Fruit fly (Drosophila melanogaster): ENCODE data around the gene CG34178.

The CG34178 gene

dm6 chr2L:4456539-4456994 is 22.9 kb downstream of the CG34178 start, which contains the start of gene Gs1l:
Gene Gs1l, minus strand, starts transcription at chr2L:4456807.
- no peak for TF ChIP-seq psq (optimal IDR thresholded peaks at IDR 0.05)
- no peak for TF ChIP-seq CG8478 (optimal IDR thresholded peaks at IDR 0.05)
- no peak for TF ChIP-seq pan (optimal IDR thresholded peaks at IDR 0.05)
- no peak for TF ChIP-seq Dll (optimal IDR thresholded peaks at IDR 0.05)
- no peak for TF ChIP-seq EcR (GFP tag; optimal IDR thresholded peaks at IDR 0.05)
- TF ChIP-seq usp (GFP tag; optimal IDR thresholded peaks at IDR 0.05), result no peak

DNA sequence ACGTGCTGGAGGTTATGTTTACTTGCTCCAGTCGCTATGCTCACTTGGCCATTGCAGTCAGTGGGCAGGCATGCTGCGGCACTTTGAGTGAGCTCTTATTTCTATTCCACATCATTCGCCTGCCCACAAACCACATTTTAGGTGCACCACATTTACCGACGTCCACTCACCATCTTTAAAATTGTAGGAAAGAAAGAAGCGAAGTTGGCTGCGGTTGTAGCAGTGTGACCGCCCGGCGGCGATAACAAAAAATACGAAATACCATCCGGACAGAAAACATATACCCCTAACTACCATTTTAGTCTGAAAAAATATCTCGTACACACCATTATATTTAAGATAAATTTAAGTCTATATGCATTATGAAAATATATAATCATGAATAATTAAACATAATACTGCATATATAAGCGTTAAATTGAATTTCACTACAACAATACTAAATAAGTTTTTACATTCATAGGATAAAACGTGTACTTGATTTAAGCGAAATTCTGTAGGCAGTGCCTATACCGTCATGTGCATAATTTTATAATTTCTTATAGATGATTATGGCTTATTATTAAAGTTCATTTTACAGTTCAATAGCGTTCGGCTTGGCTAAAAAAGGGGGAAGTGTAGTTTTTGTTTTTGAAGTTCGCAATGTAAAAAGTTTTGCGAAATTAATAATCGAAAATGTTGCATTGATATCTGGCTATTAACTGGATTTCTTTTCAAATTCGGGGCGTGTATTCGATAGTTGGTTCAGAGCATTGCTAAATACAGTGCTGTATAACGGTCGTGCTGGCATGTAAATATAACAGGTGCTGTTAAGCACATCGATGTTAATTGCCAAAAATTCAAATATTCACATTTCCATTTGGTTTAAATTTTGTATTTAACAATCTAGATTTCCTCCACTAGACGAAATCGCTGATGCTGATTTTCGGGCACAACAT is 24.7 kb downstream of the CG34178 start, which contains the start of gene RpL27A:
Gene RpL27A (minus strand): TSS at position 246 of the 938 bp plus-strand sequence.
- TF ChIP-seq psq (optimal IDR thresholded peaks at IDR 0.05) (no peak), EcR (GFP tag; optimal IDR thresholded peaks at IDR 0.05) (no peak), usp (GFP tag; optimal IDR thresholded peaks at IDR 0.05) (no peak), CG8478 (optimal IDR thresholded peaks at IDR 0.05) (no peak), Dll (optimal IDR thresholded peaks at IDR 0.05) (no peak)

dm6 chr2L:4459543-4459942 is 25.8 kb downstream of the CG34178 start, which contains the start of the genes mRpL27 and CG15435:
Gene mRpL27, minus strand, starts transcription at chr2L:4459638.
Gene CG15435, plus strand, starts transcription at chr2L:4459729.
- TF ChIP-seq pan (optimal IDR thresholded peaks at IDR 0.05) (no peak), psq (optimal IDR thresholded peaks at IDR 0.05) (no peak), usp (GFP tag; optimal IDR thresholded peaks at IDR 0.05) (no peak), CG8478 (optimal IDR thresholded peaks at IDR 0.05) (no peak), Dll (optimal IDR thresholded peaks at IDR 0.05) (no peak)

dm6 chr2L:4463323-4463722 is 29.6 kb downstream of the CG34178 start, which contains the start of the genes CG15443 and Paris:
Gene CG15443, minus strand, starts transcription at chr2L:4463447.
Gene Paris, plus strand, starts transcription at chr2L:4463611.
- TF ChIP-seq CG8478 (optimal IDR thresholded peaks at IDR 0.05), result no peak
- TF ChIP-seq pan (optimal IDR thresholded peaks at IDR 0.05), result no peak
- no peak for TF ChIP-seq Dll (optimal IDR thresholded peaks at IDR 0.05)
- TF ChIP-seq psq (optimal IDR thresholded peaks at IDR 0.05), result no peak
- no peak for TF ChIP-seq EcR (GFP tag; optimal IDR thresholded peaks at IDR 0.05)
- TF ChIP-seq usp (GFP tag; optimal IDR thresholded peaks at IDR 0.05), result no peak

DNA sequence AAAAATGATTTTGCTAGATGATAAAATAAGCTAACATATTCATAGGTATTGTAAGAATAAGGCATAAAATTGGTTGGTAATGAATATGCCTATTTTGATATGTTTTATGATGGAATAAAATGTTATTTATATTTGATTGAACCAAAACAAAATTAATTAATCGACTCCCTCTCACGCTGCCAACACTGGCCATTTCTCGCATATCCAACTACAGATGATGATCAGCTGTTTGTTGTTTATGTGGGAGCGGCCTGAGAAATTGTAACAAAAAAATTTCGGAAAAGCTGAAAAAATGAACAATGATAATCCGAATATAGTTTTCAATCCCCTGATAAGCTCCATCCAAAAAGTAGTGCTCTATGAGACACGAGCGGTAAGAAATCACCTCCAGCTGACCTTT is 31.2 kb downstream of the CG34178 start, which contains the start of gene FIG4:
Gene FIG4 (plus strand): TSS at position 229 of the 400 bp plus-strand sequence.
- TF ChIP-seq pan (optimal IDR thresholded peaks at IDR 0.05) (no peak), CG8478 (optimal IDR thresholded peaks at IDR 0.05) (no peak), EcR (GFP tag; optimal IDR thresholded peaks at IDR 0.05) (no peak), Dll (optimal IDR thresholded peaks at IDR 0.05) (no peak), psq (optimal IDR thresholded peaks at IDR 0.05) (no peak), usp (GFP tag; optimal IDR thresholded peaks at IDR 0.05) (no peak)

- TF ChIP-seq EcR (GFP tag; optimal IDR thresholded peaks at IDR 0.05) (no peak), Dll (optimal IDR thresholded peaks at IDR 0.05) (no peak)
These were observed 41.7 kb downstream of the CG34178 start for dm6 chr2L:4475422-4475821.

DNA sequence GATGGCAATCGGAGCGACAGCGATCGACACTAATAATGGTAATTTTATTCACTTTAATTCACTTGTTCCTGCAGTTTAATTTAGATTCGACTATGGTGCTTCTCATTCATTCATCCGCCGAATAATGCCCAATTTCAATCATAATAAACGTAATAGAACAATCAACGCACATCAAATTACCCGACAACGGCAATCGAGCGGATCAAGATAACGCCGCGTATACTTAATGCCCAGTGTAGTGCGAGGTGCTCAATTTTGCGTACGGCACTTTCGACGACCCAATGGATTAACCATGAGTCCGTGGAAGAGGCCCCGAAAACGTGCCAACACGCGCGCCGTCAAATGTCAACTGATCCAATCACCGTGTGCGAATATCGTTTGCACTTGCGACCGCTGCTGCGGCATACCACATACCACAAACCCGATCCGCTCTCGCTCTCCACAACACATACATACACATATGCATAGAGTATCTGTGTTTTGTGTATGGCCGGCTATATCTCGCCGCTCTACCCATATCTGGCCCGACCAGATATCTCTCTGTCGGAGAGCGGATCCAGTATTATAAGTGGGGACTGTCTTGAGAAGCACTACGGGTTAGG is 43.1 kb downstream of the CG34178 start, which contains the start of gene ine:
Gene ine (minus strand): TSS at position 351 of the 602 bp plus-strand sequence.
- TF ChIP-seq CG8478 (optimal IDR thresholded peaks at IDR 0.05) (no peak), usp (GFP tag; optimal IDR thresholded peaks at IDR 0.05) (no peak), Dll (optimal IDR thresholded peaks at IDR 0.05) (no peak), psq (optimal IDR thresholded peaks at IDR 0.05) (no peak), pan (optimal IDR thresholded peaks at IDR 0.05) (no peak), EcR (GFP tag; optimal IDR thresholded peaks at IDR 0.05) (no peak)

- TF ChIP-seq usp (GFP tag; optimal IDR thresholded peaks at IDR 0.05) (no peak), EcR (GFP tag; optimal IDR thresholded peaks at IDR 0.05) (no peak), Dll (optimal IDR thresholded peaks at IDR 0.05) (no peak)
These were observed 44.3 kb downstream of the CG34178 start for dm6 chr2L:4477978-4478377.

Data from whole organism.